Fruit fly (Drosophila melanogaster): Measurements from ENCODE around the gene Tsr1.

Gene Tsr1

DNA sequence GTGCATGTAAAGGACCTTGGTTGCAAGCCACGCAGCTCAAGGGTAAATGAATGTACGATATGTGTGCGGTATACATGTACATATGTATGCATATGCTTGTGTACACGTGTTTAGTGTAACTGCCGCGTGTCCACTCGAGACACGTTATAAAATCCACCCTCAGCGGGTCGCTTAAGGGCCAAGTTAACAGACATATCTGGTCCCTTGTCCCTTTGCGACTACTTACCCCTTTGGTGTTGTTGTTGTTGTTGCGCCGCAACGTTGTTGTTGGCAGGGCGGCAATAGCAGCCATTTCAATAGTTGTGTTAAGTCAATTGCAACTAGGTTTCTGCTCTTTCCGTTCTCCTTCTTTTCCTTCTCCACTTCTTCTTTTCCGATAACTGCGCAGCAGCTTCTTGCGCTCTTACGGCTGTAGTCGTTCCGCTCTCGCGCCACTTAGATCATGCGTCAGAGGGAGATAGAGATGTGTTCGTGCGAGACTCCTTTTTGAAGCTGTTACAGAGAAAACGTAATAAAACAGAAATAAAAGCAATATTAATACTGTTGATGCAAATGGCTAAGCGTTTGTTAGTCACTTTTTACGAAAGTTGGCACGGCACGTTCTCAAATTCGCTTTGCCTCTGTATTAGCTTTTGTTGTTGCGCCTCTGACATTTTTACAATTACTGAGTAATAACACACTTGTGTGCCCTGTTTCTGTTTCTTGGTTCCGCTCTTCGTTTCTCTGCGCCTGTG is 11.6 kb downstream of the Tsr1 start:
- TF ChIP-seq usp (GFP tag; optimal IDR thresholded peaks at IDR 0.05) (no peak), EcR (GFP tag; optimal IDR thresholded peaks at IDR 0.05) (no peak), pan (optimal IDR thresholded peaks at IDR 0.05) (no peak)

DNA sequence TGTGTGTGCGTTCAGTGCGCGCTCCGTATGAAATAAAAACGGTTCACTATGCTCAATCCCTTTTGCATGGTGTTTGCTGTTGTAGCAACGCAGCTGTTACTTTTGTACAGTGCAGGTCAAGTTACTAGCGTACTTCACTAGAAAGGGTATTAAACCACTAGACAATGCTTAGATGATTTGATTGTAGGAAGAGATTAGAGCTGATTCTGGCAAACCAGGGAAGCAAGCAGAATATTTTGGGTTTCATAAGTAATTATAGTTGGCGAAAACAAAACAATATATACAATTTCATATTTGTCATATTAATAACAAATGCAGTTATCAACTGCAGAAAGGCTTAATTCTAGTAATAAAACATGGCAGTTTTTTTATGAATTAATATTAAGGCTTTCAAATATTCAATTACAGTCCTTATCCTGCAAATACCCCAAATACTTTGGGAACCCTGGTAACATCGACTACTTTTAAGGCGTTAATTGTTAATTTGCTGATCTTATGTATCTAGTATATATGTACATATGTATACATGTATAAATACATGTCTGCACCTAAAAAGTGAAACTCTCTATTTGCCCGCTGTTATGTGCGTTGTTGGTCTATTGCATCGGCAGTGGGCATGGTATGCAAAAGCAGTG is 12.3 kb downstream of the Tsr1 start:
- no peak for TF ChIP-seq pan (optimal IDR thresholded peaks at IDR 0.05)
- no peak for TF ChIP-seq usp (GFP tag; optimal IDR thresholded peaks at IDR 0.05)
- TF ChIP-seq Dll (optimal IDR thresholded peaks at IDR 0.05) = no peak
- TF ChIP-seq psq (optimal IDR thresholded peaks at IDR 0.05) = no peak
- no peak for TF ChIP-seq CG8478 (optimal IDR thresholded peaks at IDR 0.05)
- TF ChIP-seq EcR (GFP tag; optimal IDR thresholded peaks at IDR 0.05) = no peak

DNA sequence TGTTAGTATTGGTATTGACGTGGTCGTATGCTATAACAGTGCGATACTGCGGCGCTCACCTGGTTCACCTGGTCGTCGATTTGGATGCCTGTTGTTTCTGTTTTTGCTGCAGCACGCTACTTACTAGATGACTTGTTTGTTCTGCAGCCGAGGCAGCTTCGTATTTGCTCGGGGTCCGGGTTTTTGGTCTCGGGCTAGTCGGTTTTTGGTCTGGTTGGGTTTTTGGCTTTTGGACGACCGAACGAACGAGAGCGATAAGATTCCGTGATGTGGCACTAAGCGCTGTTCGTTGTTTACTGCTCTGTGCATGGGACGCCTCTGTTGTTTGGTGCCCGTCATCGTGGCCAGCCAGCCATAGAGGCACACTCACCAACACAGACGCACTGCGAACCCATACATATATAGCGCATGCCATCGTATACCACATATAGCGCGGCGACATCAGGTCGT is 14.0 kb downstream of the Tsr1 start, which contains the start of gene ebd2:
TSS of gene ebd2 (minus strand) at position 306 of the 450 bp plus-strand sequence.
- TF ChIP-seq pan (optimal IDR thresholded peaks at IDR 0.05) = no peak

DNA sequence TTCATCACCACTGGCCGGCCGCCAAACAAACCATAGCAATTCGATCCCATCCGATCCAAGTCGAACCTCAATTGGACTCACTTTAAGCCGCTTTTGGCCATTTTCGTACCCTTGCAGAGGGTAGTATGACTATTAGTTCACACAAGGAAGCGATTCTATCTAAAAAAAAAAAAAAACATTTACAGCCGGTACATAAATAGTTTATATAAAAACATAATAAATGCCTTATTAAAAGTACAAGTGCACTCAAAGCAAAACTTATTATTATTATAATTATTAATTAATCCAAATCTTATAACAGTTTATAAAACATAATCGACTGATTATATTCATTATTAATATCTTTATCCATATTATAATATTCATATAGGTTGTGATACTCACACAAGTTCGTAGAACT is 21.4 kb downstream of the Tsr1 start, which contains the start of gene CG12971:
TSS of gene CG12971 (minus strand) at position 101 of the 400 bp plus-strand sequence.
- no peak for TF ChIP-seq psq (optimal IDR thresholded peaks at IDR 0.05)
- no peak for TF ChIP-seq pan (optimal IDR thresholded peaks at IDR 0.05)
- TF ChIP-seq usp (GFP tag; optimal IDR thresholded peaks at IDR 0.05) = no peak
- TF ChIP-seq EcR (GFP tag; optimal IDR thresholded peaks at IDR 0.05) = no peak
- TF ChIP-seq CG8478 (optimal IDR thresholded peaks at IDR 0.05) = no peak
- TF ChIP-seq Dll (optimal IDR thresholded peaks at IDR 0.05) = no peak

DNA sequence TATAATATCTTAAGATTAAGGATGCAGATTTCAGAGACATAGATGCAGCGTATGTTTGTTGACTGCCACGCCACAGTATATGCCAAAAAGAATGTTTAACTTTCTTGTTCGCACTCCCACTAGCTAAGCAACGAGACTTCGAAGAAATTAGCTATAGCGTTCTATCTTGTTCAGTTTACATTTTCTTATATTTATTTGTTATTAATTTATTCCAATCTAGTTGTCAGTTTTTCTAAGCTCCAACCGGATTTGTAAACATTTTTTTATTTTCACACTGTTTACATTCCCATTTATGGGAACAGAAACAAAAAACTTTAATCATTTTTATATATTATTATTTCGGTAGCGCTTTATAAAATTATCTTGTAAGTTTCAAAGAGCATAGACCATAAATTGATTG is 22.4 kb downstream of the Tsr1 start, which contains the start of gene CG32437:
TSS of gene CG32437 (plus strand) at position 301 of the 400 bp plus-strand sequence.
- TF ChIP-seq EcR (GFP tag; optimal IDR thresholded peaks at IDR 0.05) (no peak), psq (optimal IDR thresholded peaks at IDR 0.05) (no peak), pan (optimal IDR thresholded peaks at IDR 0.05) (no peak), usp (GFP tag; optimal IDR thresholded peaks at IDR 0.05) (no peak), Dll (optimal IDR thresholded peaks at IDR 0.05) (no peak), CG8478 (optimal IDR thresholded peaks at IDR 0.05) (no peak)

DNA sequence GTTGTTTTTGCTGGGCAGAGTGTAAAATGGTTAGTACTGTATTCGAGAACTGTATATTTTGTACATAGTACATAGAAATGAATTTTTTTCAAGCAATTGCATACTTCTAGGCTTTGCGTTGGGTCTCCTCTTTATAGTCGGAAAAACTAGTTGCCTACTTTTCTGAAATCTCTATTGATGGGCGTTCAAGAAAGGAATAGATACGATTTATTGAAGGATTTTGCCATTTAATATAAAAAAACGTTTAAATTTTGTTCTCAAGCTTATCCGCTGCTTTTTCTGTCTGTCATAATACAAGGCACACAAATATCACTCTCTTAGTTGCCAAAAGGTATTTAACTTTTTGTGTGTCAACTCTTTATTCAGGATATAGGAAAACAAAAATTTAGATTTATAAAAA is 24.9 kb downstream of the Tsr1 start, which contains the start of gene CG32440:
TSS of gene CG32440 (plus strand) at position 301 of the 400 bp plus-strand sequence.
- TF ChIP-seq pan (optimal IDR thresholded peaks at IDR 0.05) (no peak), EcR (GFP tag; optimal IDR thresholded peaks at IDR 0.05) (no peak), Dll (optimal IDR thresholded peaks at IDR 0.05) (no peak), usp (GFP tag; optimal IDR thresholded peaks at IDR 0.05) (no peak), CG8478 (optimal IDR thresholded peaks at IDR 0.05) (no peak), psq (optimal IDR thresholded peaks at IDR 0.05) (no peak)

DNA sequence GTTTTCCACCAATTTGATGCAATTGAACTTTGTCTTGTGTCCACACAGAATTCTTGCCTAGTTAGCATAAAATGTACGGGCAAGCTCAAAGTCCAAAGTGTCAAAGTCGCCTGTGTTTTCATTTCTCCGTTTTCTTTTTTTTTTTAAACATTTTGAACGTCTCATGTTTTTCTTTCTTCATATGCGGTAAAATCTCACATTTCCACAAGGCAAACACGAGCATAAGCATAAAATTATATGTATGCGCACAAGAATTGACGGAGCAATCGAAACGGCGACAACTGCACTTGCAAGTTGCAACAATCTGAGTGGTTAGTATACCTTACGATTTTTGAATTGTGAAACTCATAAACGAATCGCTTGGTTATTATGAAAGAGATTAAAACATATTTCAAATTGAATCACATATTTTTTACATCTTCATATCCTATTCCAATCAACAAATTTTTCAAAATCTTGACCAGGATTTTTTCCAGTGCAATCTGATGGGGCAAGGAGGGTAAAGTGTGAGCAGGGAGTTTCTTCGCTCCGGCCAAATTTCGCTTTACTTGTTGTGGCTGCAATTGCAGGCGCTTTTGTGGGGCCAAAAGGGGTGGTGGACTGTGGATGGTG is 29.0 kb downstream of the Tsr1 start:
- no peak for TF ChIP-seq EcR (GFP tag; optimal IDR thresholded peaks at IDR 0.05)
- no peak for TF ChIP-seq psq (optimal IDR thresholded peaks at IDR 0.05)

DNA sequence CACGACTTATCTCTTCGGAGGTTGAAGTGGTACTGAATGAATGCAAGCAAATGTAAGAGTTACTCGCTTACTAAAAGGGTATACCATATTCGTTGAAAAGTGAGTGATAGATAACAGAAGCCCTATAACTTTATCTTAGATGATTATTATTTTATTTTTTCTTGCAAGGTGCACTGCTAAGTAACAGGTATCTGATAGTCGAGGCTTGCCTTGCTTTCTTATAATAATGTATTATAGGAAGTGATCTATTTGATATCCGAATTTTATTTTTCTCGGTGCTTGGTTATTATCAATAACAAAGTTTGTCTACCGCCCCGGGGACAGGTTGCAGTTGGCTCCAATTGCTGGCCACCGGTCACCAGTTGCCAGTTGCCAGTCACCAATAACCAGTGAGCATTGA is 36.2 kb downstream of the Tsr1 start:
- TF ChIP-seq pan (optimal IDR thresholded peaks at IDR 0.05) = no peak
- no peak for TF ChIP-seq Dll (optimal IDR thresholded peaks at IDR 0.05)
- TF ChIP-seq usp (GFP tag; optimal IDR thresholded peaks at IDR 0.05) = no peak
- TF ChIP-seq EcR (GFP tag; optimal IDR thresholded peaks at IDR 0.05) = no peak
- TF ChIP-seq psq (optimal IDR thresholded peaks at IDR 0.05) = no peak
- TF ChIP-seq CG8478 (optimal IDR thresholded peaks at IDR 0.05) = no peak

DNA sequence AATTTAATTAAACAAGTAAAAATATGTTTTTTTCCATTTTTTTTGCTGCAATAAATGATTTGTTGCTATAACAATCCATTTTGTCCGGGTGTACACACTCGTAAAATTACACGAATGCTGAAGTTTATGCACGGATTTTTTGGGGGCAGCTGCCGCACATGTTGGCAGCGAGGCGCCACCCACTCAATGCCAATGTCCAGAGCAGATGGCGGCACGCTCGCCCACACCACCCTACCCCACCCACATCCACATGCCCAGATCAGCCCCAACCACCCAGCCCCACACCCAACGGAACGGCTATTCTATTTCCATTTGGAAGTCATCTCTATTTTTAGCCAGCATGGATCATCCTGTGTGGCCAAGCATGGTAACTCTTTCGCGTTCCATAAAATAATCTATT is 45.1 kb downstream of the Tsr1 start:
- TF ChIP-seq usp (GFP tag; optimal IDR thresholded peaks at IDR 0.05) = no peak

DNA sequence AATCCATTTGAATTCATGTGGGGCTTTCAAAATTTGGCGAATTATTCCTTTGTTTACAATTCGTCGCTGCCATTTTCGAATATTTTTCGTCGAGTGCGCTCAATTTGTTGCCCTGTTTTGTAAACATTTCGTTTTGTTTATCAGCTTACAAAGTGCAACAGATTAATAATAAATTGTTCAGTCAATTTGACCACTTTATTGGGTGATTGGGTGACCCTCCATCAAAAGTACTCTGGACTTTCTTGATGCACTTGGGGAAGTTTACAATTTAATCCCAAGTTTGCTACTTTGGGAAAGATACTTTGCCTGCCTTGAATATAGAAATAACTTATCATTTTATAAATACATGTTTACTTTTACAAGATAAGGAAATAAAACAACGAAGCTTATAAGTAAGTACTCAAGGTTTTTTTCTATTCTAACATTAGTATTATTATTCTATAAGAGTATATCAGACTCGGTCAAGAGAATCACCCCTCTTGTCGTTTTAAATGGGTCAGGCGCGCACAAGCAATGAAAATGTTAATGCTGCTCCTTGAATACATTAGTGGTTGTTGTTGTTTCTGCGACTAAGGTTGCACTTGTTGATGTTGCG is 45.7 kb downstream of the Tsr1 start:
- TF ChIP-seq EcR (GFP tag; optimal IDR thresholded peaks at IDR 0.05) (no peak), usp (GFP tag; optimal IDR thresholded peaks at IDR 0.05) (no peak), CG8478 (optimal IDR thresholded peaks at IDR 0.05) (no peak), pan (optimal IDR thresholded peaks at IDR 0.05) (no peak), Dll (optimal IDR thresholded peaks at IDR 0.05) (no peak), psq (optimal IDR thresholded peaks at IDR 0.05) (no peak)

DNA sequence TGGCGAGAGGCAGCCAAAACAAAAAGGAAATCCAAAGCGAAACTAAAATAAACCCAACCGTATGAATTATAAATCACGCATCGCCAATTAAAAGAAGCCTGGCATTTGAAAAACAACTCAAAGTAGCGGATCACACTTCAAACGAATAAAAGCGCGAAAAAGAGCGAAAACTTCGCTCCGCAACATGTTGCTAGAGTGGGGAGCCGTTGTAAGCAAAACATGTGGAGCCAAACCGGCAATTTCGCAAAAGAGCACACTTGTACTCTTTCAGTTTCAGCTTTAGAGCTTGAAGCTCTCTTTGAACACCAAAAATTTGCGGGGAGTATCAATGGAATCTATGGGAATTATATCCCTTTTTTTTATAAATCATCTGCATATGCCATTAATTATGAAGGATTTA is 46.7 kb downstream of the Tsr1 start:
- TF ChIP-seq usp (GFP tag; optimal IDR thresholded peaks at IDR 0.05) (no peak), psq (optimal IDR thresholded peaks at IDR 0.05) (no peak), CG8478 (optimal IDR thresholded peaks at IDR 0.05) (no peak), Dll (optimal IDR thresholded peaks at IDR 0.05) (no peak), EcR (GFP tag; optimal IDR thresholded peaks at IDR 0.05) (no peak), pan (optimal IDR thresholded peaks at IDR 0.05) (no peak)

DNA sequence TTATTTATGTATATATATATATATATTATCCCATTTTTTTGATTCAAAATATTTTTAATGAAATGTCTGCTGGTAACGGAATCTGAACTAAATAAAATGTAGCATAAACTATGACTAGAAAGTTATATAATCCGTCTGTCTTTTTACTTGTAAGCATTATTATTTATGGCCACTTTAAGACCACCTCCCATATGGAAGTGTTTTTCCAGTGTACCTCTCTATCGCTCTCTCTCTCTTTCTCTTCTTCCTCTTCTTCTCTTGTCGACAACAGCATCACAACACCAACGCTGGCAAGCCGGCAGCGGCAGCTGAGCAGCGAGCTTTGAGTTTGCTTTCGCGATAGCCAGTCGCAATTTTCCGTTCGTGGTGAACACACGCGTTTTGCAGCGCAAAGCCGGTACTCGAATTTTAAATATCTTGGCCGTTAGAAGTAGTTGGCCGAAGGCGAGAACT is 47.2 kb downstream of the Tsr1 start, which contains the start of gene rgn:
TSS of gene rgn (plus strand) at position 344 of the 453 bp plus-strand sequence.
- TF ChIP-seq usp (GFP tag; optimal IDR thresholded peaks at IDR 0.05) (no peak), CG8478 (optimal IDR thresholded peaks at IDR 0.05) (no peak), EcR (GFP tag; optimal IDR thresholded peaks at IDR 0.05) (no peak)
